Worm (Caenorhabditis elegans) whole organism, mixed stage, embryonic: ENCODE measurements around the gene F13H8.12.

Source experiments
- ceh-39 ChIP-seq: fragments of 150-350 bp; optimal IDR thresholded peaks from 2 replicates; lab custom pipeline; 2014; ENCODE audit warnings: missing biosample characterization, missing genetic modification characterization
- ceh-43 ChIP-seq: fragments of 200-800 bp; sonication (Bioruptor generic); optimal IDR thresholded peaks from 2 replicates; lab custom pipeline; 2018; ENCODE audit warnings: mild to moderate bottlenecking, missing genetic modification characterization, moderate library complexity, missing compliant biosample characterization
- elt-1 ChIP-seq: sonication (generic microtip); optimal IDR thresholded peaks from 2 replicates; lab custom pipeline; 2017; ENCODE audit warnings: missing genetic modification characterization, mild to moderate bottlenecking, missing compliant biosample characterization, antibody characterized with exemption, moderate library complexity, borderline replicate concordance; ENCODE audit not compliant: insufficient read depth
- nhr-12 ChIP-seq: fragments of 150-350 bp; optimal IDR thresholded peaks from 2 replicates; lab custom pipeline; 2014; ENCODE audit warnings: missing biosample characterization, missing genetic modification characterization
- nhr-237 ChIP-seq: fragments of 150-350 bp; optimal IDR thresholded peaks from 2 replicates; lab custom pipeline; 2014; ENCODE audit warnings: missing biosample characterization, missing genetic modification characterization
- pha-4 ChIP-seq: fragments of 150-350 bp; optimal IDR thresholded peaks from 2 replicates; lab custom pipeline; 2018; ENCODE audit warnings: missing biosample characterization, missing genetic modification reagents, missing genetic modification characterization
- zip-8 ChIP-seq: fragments of 150-350 bp; optimal IDR thresholded peaks from 2 replicates; lab custom pipeline; 2014; ENCODE audit warnings: missing biosample characterization, missing genetic modification characterization

DNA sequence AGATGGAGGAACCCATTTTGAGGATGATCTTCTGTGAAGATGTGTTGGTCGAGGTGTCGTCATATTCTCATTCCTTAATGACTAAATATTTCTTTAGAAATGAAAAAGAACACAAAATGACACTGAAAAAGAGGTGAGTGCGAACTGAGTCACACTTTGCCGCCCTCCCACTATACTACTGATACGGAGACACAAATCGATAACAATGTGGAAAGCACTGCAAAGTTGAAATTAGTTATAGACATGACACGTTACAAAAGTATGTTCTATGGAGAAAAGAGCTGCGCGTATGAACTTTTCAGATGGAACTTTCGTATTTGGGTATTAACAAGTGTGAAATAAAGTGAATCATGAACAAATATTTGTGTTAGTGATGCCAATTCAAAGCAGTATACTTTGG is 18.2 kb upstream of the F13H8.12 start, which contains the start of gene tat-4:
- no peak for TF ChIP-seq ceh-39 (tag; lab: Kevin White, UChicago)
- TF ChIP-seq nhr-12 (tag; lab: Kevin White, UChicago) = no peak
- no peak for TF ChIP-seq nhr-237 (tag; lab: Kevin White, UChicago)
- TF ChIP-seq ceh-43 (GFP tag; lab: Kevin White, UChicago) = no peak
- no peak for TF ChIP-seq zip-8 (tag; lab: Kevin White, UChicago)
- TF ChIP-seq pha-4 (tag; lab: Kevin White, UChicago) = no peak
- no peak for TF ChIP-seq elt-1 (tag; lab: Kevin White, UChicago)
